Worm (Caenorhabditis elegans): Measurements from ENCODE around the gene F55E10.1.

ce11 chrX:8302803-8303202 is 39.0 kb upstream of the F55E10.1 start:
- TF ChIP-seq nhr-237 (tag; optimal IDR thresholded peaks at IDR 0.05) (no peak), fkh-10 (GFP tag; optimal IDR thresholded peaks at IDR 0.05) (no peak), ztf-4 (tag; optimal IDR thresholded peaks at IDR 0.05) (no peak), unc-62 (GFP tag; optimal IDR thresholded peaks at IDR 0.05) (no peak), ceh-9 (tag; optimal IDR thresholded peaks at IDR 0.05) (no peak), nhr-12 (tag; optimal IDR thresholded peaks at IDR 0.05) (no peak), egl-27 (tag; optimal IDR thresholded peaks at IDR 0.05) (no peak)
